Worm (Caenorhabditis elegans) whole organism, late embryonic: ENCODE data around the gene xbx-5.

ENCODE experiments used
- C08G9.2 ChIP-seq: sonication (generic microtip); optimal IDR thresholded peaks from 2 replicates; lab custom pipeline; 2016; ENCODE audit warnings: mild to moderate bottlenecking, missing genetic modification characterization, moderate library complexity, missing compliant biosample characterization
- C38D4.7 ChIP-seq: fragments of 200-800 bp; sonication (Bioruptor generic); optimal IDR thresholded peaks from 2 replicates; lab custom pipeline; 2018; ENCODE audit warnings: mild to moderate bottlenecking, missing genetic modification characterization, moderate library complexity, missing compliant biosample characterization
- F13H6.1 ChIP-seq: sonication (generic microtip); optimal IDR thresholded peaks from 2 replicates; lab custom pipeline; 2016; ENCODE audit warnings: missing genetic modification characterization, missing compliant biosample characterization
- K09A11.1 ChIP-seq: sonication (generic microtip); optimal IDR thresholded peaks from 2 replicates; lab custom pipeline; 2017; ENCODE audit warnings: antibody characterized with exemption, mild to moderate bottlenecking, missing genetic modification characterization, missing compliant biosample characterization; ENCODE audit not compliant: insufficient read depth
- ceh-14 ChIP-seq: sonication (generic microtip); optimal IDR thresholded peaks from 2 replicates; lab custom pipeline; 2016; ENCODE audit warnings: missing genotype, missing genetic modification characterization, missing compliant biosample characterization
- ceh-18 ChIP-seq: sonication (generic microtip); optimal IDR thresholded peaks from 2 replicates; lab custom pipeline; 2016; ENCODE audit warnings: missing genetic modification characterization, missing compliant biosample characterization
- ceh-19 ChIP-seq: fragments of 200-800 bp; sonication (Bioruptor generic); optimal IDR thresholded peaks from 2 replicates; lab custom pipeline; 2018; ENCODE audit warnings: mild to moderate bottlenecking, missing genetic modification characterization, missing compliant biosample characterization
- ceh-2 ChIP-seq: sonication (generic microtip); optimal IDR thresholded peaks from 2 replicates; lab custom pipeline; 2016; ENCODE audit warnings: missing genotype, missing genetic modification characterization, missing compliant biosample characterization
- ceh-24 ChIP-seq: sonication (generic microtip); optimal IDR thresholded peaks from 2 replicates; lab custom pipeline; 2016; ENCODE audit warnings: mild to moderate bottlenecking, missing genetic modification characterization, missing compliant biosample characterization
- ceh-30 ChIP-seq: fragments of 150-350 bp; optimal IDR thresholded peaks from 2 replicates; lab custom pipeline; 2014; ENCODE audit warnings: missing biosample characterization, missing genetic modification characterization
- ceh-31 ChIP-seq: sonication (generic microtip); optimal IDR thresholded peaks from 2 replicates; lab custom pipeline; 2016; ENCODE audit warnings: missing genetic modification characterization, missing compliant biosample characterization
- ceh-34 ChIP-seq: sonication (generic microtip); optimal IDR thresholded peaks from 2 replicates; lab custom pipeline; 2016; ENCODE audit warnings: mild to moderate bottlenecking, missing genetic modification characterization, missing compliant biosample characterization
- ceh-9 ChIP-seq: sonication (generic microtip); optimal IDR thresholded peaks from 2 replicates; lab custom pipeline; 2016; ENCODE audit warnings: mild to moderate bottlenecking, missing genetic modification characterization, inconsistent platforms, missing compliant biosample characterization
- che-1 ChIP-seq: sonication (generic microtip); optimal IDR thresholded peaks from 2 replicates; lab custom pipeline; 2016; ENCODE audit warnings: mild to moderate bottlenecking, missing genetic modification characterization, missing compliant biosample characterization
- dve-1 ChIP-seq: sonication (generic microtip); optimal IDR thresholded peaks from 2 replicates; lab custom pipeline; 2017; ENCODE audit warnings: antibody characterized with exemption, mild to moderate bottlenecking, missing genetic modification characterization, missing compliant biosample characterization
- elt-2 ChIP-seq: sonication (generic microtip); optimal IDR thresholded peaks from 2 replicates; lab custom pipeline; 2016; ENCODE audit warnings: missing genetic modification reagents, missing genetic modification characterization, missing compliant biosample characterization
- fax-1 ChIP-seq: sonication (generic microtip); optimal IDR thresholded peaks from 2 replicates; lab custom pipeline; 2016; ENCODE audit warnings: missing genotype, missing genetic modification characterization, missing compliant biosample characterization
- gmeb-2 ChIP-seq: sonication (generic microtip); optimal IDR thresholded peaks from 2 replicates; lab custom pipeline; 2016; ENCODE audit warnings: missing genetic modification characterization, inconsistent platforms, missing compliant biosample characterization
- hlh-13 ChIP-seq: fragments of 200-800 bp; sonication (Bioruptor generic); optimal IDR thresholded peaks from 2 replicates; lab custom pipeline; 2018; ENCODE audit warnings: mild to moderate bottlenecking, missing genetic modification characterization, missing compliant biosample characterization
- hlh-15 ChIP-seq: sonication (generic microtip); optimal IDR thresholded peaks from 2 replicates; lab custom pipeline; 2016; ENCODE audit warnings: missing genetic modification characterization, missing compliant biosample characterization
- hlh-30 ChIP-seq: sonication (generic microtip); optimal IDR thresholded peaks from 2 replicates; lab custom pipeline; 2017; ENCODE audit warnings: antibody characterized with exemption, missing genetic modification characterization, missing compliant biosample characterization; ENCODE audit not compliant: insufficient read depth
- nfya-1 ChIP-seq: sonication (generic microtip); optimal IDR thresholded peaks from 2 replicates; lab custom pipeline; 2017; ENCODE audit warnings: missing genetic modification characterization, mild to moderate bottlenecking, missing compliant biosample characterization, antibody characterized with exemption, moderate library complexity
- nhr-232 ChIP-seq: sonication (generic microtip); optimal IDR thresholded peaks from 2 replicates; lab custom pipeline; 2016; ENCODE audit warnings: missing genetic modification characterization, missing compliant biosample characterization
- odd-2 ChIP-seq: sonication (generic microtip); optimal IDR thresholded peaks from 2 replicates; lab custom pipeline; 2017; ENCODE audit warnings: antibody characterized with exemption, mild to moderate bottlenecking, missing genetic modification characterization, missing compliant biosample characterization
- pqm-1 ChIP-seq: sonication (generic microtip); optimal IDR thresholded peaks from 2 replicates; lab custom pipeline; 2016; ENCODE audit warnings: missing genetic modification characterization, missing compliant biosample characterization
- pros-1 ChIP-seq: fragments of 150-350 bp; optimal IDR thresholded peaks from 2 replicates; lab custom pipeline; 2014; ENCODE audit warnings: missing biosample characterization, missing genetic modification reagents, missing genetic modification characterization
- ref-2 ChIP-seq: sonication (generic microtip); optimal IDR thresholded peaks from 2 replicates; lab custom pipeline; 2016; ENCODE audit warnings: missing genetic modification characterization, missing compliant biosample characterization
- rnt-1 ChIP-seq: sonication (generic microtip); optimal IDR thresholded peaks from 2 replicates; lab custom pipeline; 2016; ENCODE audit warnings: missing genetic modification characterization, missing compliant biosample characterization
- sdc-2 ChIP-seq: sonication (generic microtip); optimal IDR thresholded peaks from 2 replicates; lab custom pipeline; 2016; ENCODE audit warnings: missing genotype, missing genetic modification characterization, missing compliant biosample characterization
- sox-2 ChIP-seq: fragments of 200-800 bp; sonication (Bioruptor generic); IDR thresholded peaks from 2 replicates; pipeline ENCODE4 v1.3.6; 2022; ENCODE audit warnings: missing genetic modification reagents, missing genetic modification characterization, missing compliant biosample characterization
- sox-4 ChIP-seq: sonication (generic microtip); optimal IDR thresholded peaks from 2 replicates; lab custom pipeline; 2017; ENCODE audit warnings: mild to moderate bottlenecking, missing genetic modification characterization, inconsistent platforms, missing compliant biosample characterization
- tbx-2 ChIP-seq: sonication (generic microtip); optimal IDR thresholded peaks from 2 replicates; lab custom pipeline; 2016; ENCODE audit warnings: missing genetic modification characterization, missing compliant biosample characterization
- unc-42 ChIP-seq: sonication (generic microtip); optimal IDR thresholded peaks from 2 replicates; lab custom pipeline; 2016; ENCODE audit warnings: missing genotype, missing genetic modification characterization, missing compliant biosample characterization
- unc-55 ChIP-seq: sonication (generic microtip); optimal IDR thresholded peaks from 2 replicates; lab custom pipeline; 2017; ENCODE audit warnings: missing biosample characterization, missing genetic modification reagents, missing genetic modification characterization

Gene xbx-5

ce11 chrIII:3797180-3798026 lies 6.9 kb downstream of the xbx-5 start (continued):
- TF ChIP-seq ceh-30 (tag; lab: Kevin White, UChicago) = no peak
- no peak for TF ChIP-seq ceh-19 (GFP tag; lab: Kevin White, UChicago)
- no peak for TF ChIP-seq K09A11.1
- TF ChIP-seq pqm-1 (tag; lab: Kevin White, UChicago) = no peak

- TF ChIP-seq gmeb-2 (tag; lab: Kevin White, UChicago) (no peak), hlh-15 (tag; lab: Kevin White, UChicago) (no peak), odd-2 (tag; lab: Kevin White, UChicago) (no peak), sox-4 (tag; lab: Kevin White, UChicago) (no peak), unc-55 (GFP tag; lab: Kevin White, UChicago) (no peak), pros-1 (tag; lab: Kevin White, UChicago) (no peak), ceh-24 (tag; lab: Kevin White, UChicago) (no peak), sdc-2 (tag; lab: Kevin White, UChicago) (no peak), K09A11.1 (no peak), nhr-232 (tag; lab: Kevin White, UChicago) (no peak), ceh-14 (no peak), dve-1 (tag; lab: Kevin White, UChicago) (no peak)
Observed at ce11 chrIII:3795933-3796332, 8.3 kb downstream of the xbx-5 start.

- TF ChIP-seq ceh-2 (no peak), hlh-15 (tag; lab: Kevin White, UChicago) (no peak), nfya-1 (tag; lab: Kevin White, UChicago) (peak; percentile 92)
Observed at ce11 chrIII:3790855-3791254, 13.4 kb downstream of the xbx-5 start.

ce11 chrIII:3789688-3790371 lies 14.4 kb downstream of the xbx-5 start:
- TF ChIP-seq unc-42 (tag; lab: Kevin White, UChicago) (peak; percentile 94), ceh-31 (peak; percentile 73), ceh-19 (GFP tag; lab: Kevin White, UChicago) (no peak), C08G9.2 (tag; lab: Kevin White, UChicago) (no peak), C38D4.7 (GFP tag; lab: Kevin White, UChicago) (no peak), sox-2 (GFP tag; lab: Robert Waterston, UW) (no peak), ceh-9 (no peak), pros-1 (tag; lab: Kevin White, UChicago) (peak; percentile 14), hlh-13 (GFP tag; lab: Kevin White, UChicago) (no peak)

- TF ChIP-seq ceh-18 (tag; lab: Kevin White, UChicago) (peak; percentile 56), che-1 (tag; lab: Kevin White, UChicago) (peak; percentile 7), dve-1 (tag; lab: Kevin White, UChicago) (no peak), sdc-2 (tag; lab: Kevin White, UChicago) (no peak), rnt-1 (tag; lab: Kevin White, UChicago) (peak; percentile 73), pqm-1 (tag; lab: Kevin White, UChicago) (no peak), fax-1 (tag; lab: Kevin White, UChicago) (no peak), gmeb-2 (tag; lab: Kevin White, UChicago) (peak; percentile 3), tbx-2 (tag; lab: Kevin White, UChicago) (peak; percentile 44), elt-2 (tag; lab: Kevin White, UChicago) (no peak), F13H6.1 (tag; lab: Kevin White, UChicago) (peak; percentile 70), hlh-30 (tag; lab: Kevin White, UChicago) (peak; percentile 13), ceh-34 (tag; lab: Kevin White, UChicago) (peak; percentile 40), nfya-1 (tag; lab: Kevin White, UChicago) (peak; percentile 47), ceh-31 (peak; percentile 32), unc-55 (GFP tag; lab: Kevin White, UChicago) (peak; percentile 60), ceh-2 (peak; percentile 13), ref-2 (peak; percentile 64)
Observed at ce11 chrIII:3786427-3786935, 17.8 kb downstream of the xbx-5 start, which contains the start of gene acy-3. TSS of gene acy-3 (minus strand) at chrIII:3786477.
